Worm (Caenorhabditis elegans) whole organism, L4 larva: ENCODE data around the gene R06F6.12.

Experiments used
- D1046.2 ChIP-seq: fragments of 200-800 bp; sonication (Bioruptor generic); IDR thresholded peaks from 2 replicates; pipeline ENCODE4 v1.3.6; 2022; ENCODE audit warnings: missing genetic modification characterization, missing compliant biosample characterization
- T20F7.1 ChIP-seq: fragments of 200-800 bp; sonication (Bioruptor generic); optimal IDR thresholded peaks from 2 replicates; lab custom pipeline; 2018; ENCODE audit warnings: mild to moderate bottlenecking, missing genetic modification characterization, missing compliant biosample characterization
- Y105C5A.15 ChIP-seq: fragments of 200-800 bp; sonication (Bioruptor generic); IDR thresholded peaks from 2 replicates; pipeline ENCODE4 v1.3.6; 2022; ENCODE audit warnings: missing genetic modification characterization, missing compliant biosample characterization
- aly-2 ChIP-seq: sonication (generic microtip); optimal IDR thresholded peaks from 2 replicates; lab custom pipeline; 2018; ENCODE audit warnings: missing biosample characterization, missing genetic modification characterization
- ama-1 ChIP-seq: fragments of 150-350 bp; optimal IDR thresholded peaks from 2 replicates; lab custom pipeline; 2014; ENCODE audit warnings: inconsistent platforms, mixed read lengths
- ceh-28 ChIP-seq: fragments of 150-350 bp; optimal IDR thresholded peaks from 2 replicates; lab custom pipeline; 2014; ENCODE audit warnings: missing biosample characterization, missing genetic modification reagents, missing genetic modification characterization
- ceh-32 ChIP-seq: sonication (generic microtip); optimal IDR thresholded peaks from 2 replicates; lab custom pipeline; 2016; ENCODE audit warnings: mild to moderate bottlenecking, missing genetic modification characterization, missing compliant biosample characterization; ENCODE audit not compliant: poor library complexity
- ceh-44 ChIP-seq: fragments of 200-800 bp; sonication (Bioruptor generic); IDR thresholded peaks from 2 replicates; pipeline ENCODE4 v1.3.6; 2022; ENCODE audit warnings: missing genetic modification reagents, missing genetic modification characterization, missing compliant biosample characterization
- cey-2 ChIP-seq: sonication (generic microtip); optimal IDR thresholded peaks from 3 replicates; lab custom pipeline; 2017; ENCODE audit warnings: missing genetic modification characterization, mild to moderate bottlenecking, missing compliant biosample characterization, antibody characterized with exemption, borderline replicate concordance; ENCODE audit not compliant: insufficient read depth
- ctbp-1 ChIP-seq: fragments of 200-800 bp; sonication (Bioruptor generic); IDR thresholded peaks from 2 replicates; pipeline ENCODE4 v1.3.6; 2022; ENCODE audit warnings: missing genetic modification reagents, missing genetic modification characterization, missing compliant biosample characterization
- daf-16 ChIP-seq, 3 experiments: sonication (generic microtip); optimal IDR thresholded peaks; 2 replicates each; lab custom pipeline; 2016 to 2017; ENCODE audit warnings: missing genetic modification characterization in 3 of 3, missing genetic modification reagents in 3 of 3, mild to moderate bottlenecking in 2 of 3, missing compliant biosample characterization in 2 of 3, missing biosample characterization in 1 of 3, moderate library complexity in 1 of 3
- daf-19 ChIP-seq: fragments of 200-800 bp; sonication (Bioruptor generic); conservative IDR thresholded peaks from 2 replicates; pipeline ENCODE4 v1.3.6; 2022; ENCODE audit warnings: missing genetic modification characterization, missing compliant biosample characterization
- daf-8 ChIP-seq: fragments of 200-800 bp; sonication (Bioruptor generic); IDR thresholded peaks from 2 replicates; pipeline ENCODE4 v1.3.6; 2022; ENCODE audit warnings: missing genetic modification characterization, missing compliant biosample characterization
- dmd-6 ChIP-seq: fragments of 200-800 bp; sonication (Bioruptor generic); IDR thresholded peaks from 2 replicates; pipeline ENCODE4 v1.3.6; 2022; ENCODE audit warnings: missing genetic modification reagents, missing genetic modification characterization, missing compliant biosample characterization
- dpl-1 ChIP-seq: fragments of 150-350 bp; optimal IDR thresholded peaks from 2 replicates; lab custom pipeline; 2014; ENCODE audit warnings: missing biosample characterization, missing genetic modification reagents, missing genetic modification characterization
- duxl-1 ChIP-seq: sonication (generic microtip); optimal IDR thresholded peaks from 2 replicates; lab custom pipeline; 2016; ENCODE audit warnings: mild to moderate bottlenecking, missing genetic modification characterization, moderate library complexity, missing compliant biosample characterization; ENCODE audit not compliant: poor library complexity
- fkh-10 ChIP-seq: fragments of 150-350 bp; optimal IDR thresholded peaks from 2 replicates; lab custom pipeline; 2014; ENCODE audit warnings: missing biosample characterization, missing genetic modification reagents, missing genetic modification characterization
- fos-1 ChIP-seq: fragments of 150-350 bp; optimal IDR thresholded peaks from 2 replicates; lab custom pipeline; 2014; ENCODE audit warnings: missing biosample characterization, missing genetic modification characterization
- hif-1 ChIP-seq, 2 experiments: sonication (generic microtip); optimal IDR thresholded peaks; 2 replicates each; lab custom pipeline; 2016 to 2017; ENCODE audit warnings: missing compliant biosample characterization in 2 of 2, missing genetic modification characterization in 2 of 2, missing genetic modification reagents in 2 of 2, missing genotype in 2 of 2, mild to moderate bottlenecking in 1 of 2
- hlh-30 ChIP-seq: sonication (generic microtip); optimal IDR thresholded peaks from 2 replicates; lab custom pipeline; 2017; ENCODE audit warnings: antibody characterized with exemption, mild to moderate bottlenecking, missing genetic modification characterization, missing compliant biosample characterization; ENCODE audit not compliant: insufficient read depth
- jun-1 ChIP-seq: fragments of 150-350 bp; optimal IDR thresholded peaks from 2 replicates; lab custom pipeline; 2014; ENCODE audit warnings: missing biosample characterization, missing genetic modification reagents, missing genetic modification characterization
- lin-1 ChIP-seq: fragments of 200-800 bp; sonication (Bioruptor generic); IDR thresholded peaks from 2 replicates; pipeline ENCODE4 v1.3.6; 2022; ENCODE audit warnings: missing genetic modification reagents, missing genetic modification characterization, missing compliant biosample characterization
- lin-15B ChIP-seq: fragments of 150-350 bp; sonication (generic microtip); optimal IDR thresholded peaks from 3 replicates; lab custom pipeline; 2014; ENCODE audit warnings: missing biosample characterization, missing genetic modification characterization
- lin-29 ChIP-seq: fragments of 200-800 bp; sonication (Bioruptor generic); IDR thresholded peaks from 2 replicates; pipeline ENCODE4 v1.3.6; 2022; ENCODE audit warnings: missing genetic modification reagents, missing genetic modification characterization, missing compliant biosample characterization
- lin-38 ChIP-seq: fragments of 200-800 bp; sonication (Bioruptor generic); IDR thresholded peaks from 2 replicates; pipeline ENCODE4 v1.3.6; 2022; ENCODE audit warnings: missing genetic modification reagents, missing genetic modification characterization, missing compliant biosample characterization
- madf-5 ChIP-seq, 2 experiments: fragments of 200-800 bp; sonication (Bioruptor generic); IDR thresholded peaks; 2 replicates each; pipeline ENCODE4 v1.3.6; 2022; ENCODE audit warnings: missing compliant biosample characterization in 2 of 2, missing genetic modification characterization in 2 of 2
- madf-9 ChIP-seq: fragments of 200-800 bp; sonication (Bioruptor generic); conservative IDR thresholded peaks from 2 replicates; pipeline ENCODE4 v1.3.6; 2022; ENCODE audit warnings: missing genetic modification reagents, missing genetic modification characterization, missing compliant biosample characterization
- mdl-1 ChIP-seq, 2 experiments: fragments of 150-350 bp in 1 of 2; sonication (generic microtip) in 1 of 2; optimal IDR thresholded peaks; 2 replicates each; lab custom pipeline; 2014 to 2017; ENCODE audit warnings: missing biosample characterization in 2 of 2, missing genetic modification characterization in 2 of 2
- mep-1 ChIP-seq: fragments of 150-350 bp; sonication (generic microtip); optimal IDR thresholded peaks from 3 replicates; lab custom pipeline; 2014; ENCODE audit warnings: missing biosample characterization, missing genetic modification characterization
- mxl-2 ChIP-seq: fragments of 200-800 bp; sonication (Bioruptor generic); conservative IDR thresholded peaks from 2 replicates; pipeline ENCODE4 v1.3.6; 2022; ENCODE audit warnings: missing genetic modification reagents, missing genetic modification characterization, missing compliant biosample characterization
- mxl-3 ChIP-seq: fragments of 200-800 bp; sonication (Bioruptor generic); optimal IDR thresholded peaks from 2 replicates; lab custom pipeline; 2018; ENCODE audit warnings: mild to moderate bottlenecking, missing genetic modification characterization, missing compliant biosample characterization
- nhr-10 ChIP-seq: fragments of 150-350 bp; optimal IDR thresholded peaks from 2 replicates; lab custom pipeline; 2014; ENCODE audit warnings: missing biosample characterization, missing genetic modification characterization
- nhr-102 ChIP-seq: sonication (generic microtip); optimal IDR thresholded peaks from 2 replicates; lab custom pipeline; 2016; ENCODE audit warnings: mild to moderate bottlenecking, missing genetic modification characterization, moderate library complexity, missing compliant biosample characterization
- nhr-11 ChIP-seq: fragments of 150-350 bp; optimal IDR thresholded peaks from 2 replicates; lab custom pipeline; 2014; ENCODE audit warnings: missing biosample characterization, missing genetic modification characterization
- nhr-111 ChIP-seq: fragments of 200-800 bp; sonication (Bioruptor generic); optimal IDR thresholded peaks from 2 replicates; lab custom pipeline; 2018; ENCODE audit warnings: mild to moderate bottlenecking, missing genetic modification characterization, missing compliant biosample characterization
- nhr-25 ChIP-seq: sonication (generic microtip); optimal IDR thresholded peaks from 2 replicates; lab custom pipeline; 2017; ENCODE audit warnings: missing genetic modification characterization, mild to moderate bottlenecking, missing compliant biosample characterization, antibody characterized with exemption, moderate library complexity, borderline replicate concordance; ENCODE audit not compliant: insufficient read depth
- nhr-28 ChIP-seq: fragments of 150-350 bp; optimal IDR thresholded peaks from 2 replicates; lab custom pipeline; 2014; ENCODE audit warnings: missing biosample characterization, missing genetic modification characterization
- nhr-6 ChIP-seq: fragments of 150-350 bp; optimal IDR thresholded peaks from 2 replicates; lab custom pipeline; 2014; ENCODE audit warnings: missing biosample characterization, missing genetic modification characterization
- nhr-77 ChIP-seq: fragments of 150-350 bp; optimal IDR thresholded peaks from 2 replicates; lab custom pipeline; 2014; ENCODE audit warnings: missing biosample characterization, missing genetic modification characterization
- pha-4 ChIP-seq, 2 experiments: fragments of 150-350 bp in 1 of 2; fragments of 200-800 bp in 1 of 2; sonication (Bioruptor generic) in 1 of 2; IDR thresholded peaks in 1 of 2; optimal IDR thresholded peaks in 1 of 2; 2 replicates each; pipeline versions ENCODE4 v1.3.6 to Lab custom; 2014 to 2022; ENCODE audit warnings: missing genetic modification characterization in 2 of 2, missing genetic modification reagents in 2 of 2, missing biosample characterization in 1 of 2, missing compliant biosample characterization in 1 of 2
- php-3 ChIP-seq: fragments of 200-800 bp; sonication (Bioruptor generic); IDR thresholded peaks from 2 replicates; pipeline ENCODE4 v1.3.6; 2022; ENCODE audit warnings: missing genetic modification reagents, missing genetic modification characterization, missing compliant biosample characterization
- saeg-2 ChIP-seq: fragments of 200-800 bp; sonication (Bioruptor generic); IDR thresholded peaks from 2 replicates; pipeline ENCODE4 v1.3.6; 2022; ENCODE audit warnings: missing genetic modification reagents, missing genetic modification characterization, missing compliant biosample characterization
- set-16 ChIP-seq: fragments of 200-800 bp; sonication (Bioruptor generic); IDR thresholded peaks from 2 replicates; pipeline ENCODE4 v1.3.6; 2022; ENCODE audit warnings: missing genetic modification reagents, missing genetic modification characterization, missing compliant biosample characterization
- snpc-4 ChIP-seq: fragments of 150-350 bp; optimal IDR thresholded peaks from 2 replicates; lab custom pipeline; 2014; ENCODE audit warnings: missing biosample characterization, missing genetic modification characterization
- unc-130 ChIP-seq: sonication (generic microtip); optimal IDR thresholded peaks from 2 replicates; lab custom pipeline; 2016; ENCODE audit warnings: missing genetic modification reagents, missing genetic modification characterization, missing compliant biosample characterization
- unc-62 ChIP-seq, 3 experiments: fragments of 150-350 bp in 1 of 3; sonication (generic microtip); optimal IDR thresholded peaks in 2 of 3; peaks in 1 of 3; 1 replicate in 1 of 3; 2 replicates in 2 of 3; lab custom pipeline; 2014 to 2017; ENCODE audit warnings: missing biosample characterization in 3 of 3, missing genetic modification characterization in 3 of 3, missing genetic modification reagents in 3 of 3, missing genotype in 1 of 3
- zfp-3 ChIP-seq: fragments of 200-800 bp; sonication (Bioruptor generic); conservative IDR thresholded peaks from 2 replicates; pipeline ENCODE4 v1.3.6; 2022; ENCODE audit warnings: missing genetic modification reagents, missing genetic modification characterization, missing compliant biosample characterization
- zip-2 ChIP-seq: fragments of 150-350 bp; optimal IDR thresholded peaks from 2 replicates; lab custom pipeline; 2014; ENCODE audit warnings: missing biosample characterization, missing genetic modification characterization
- ztf-7 ChIP-seq: fragments of 150-350 bp; optimal IDR thresholded peaks from 2 replicates; lab custom pipeline; 2014; ENCODE audit warnings: missing biosample characterization, missing genetic modification characterization

Gene R06F6.12

DNA sequence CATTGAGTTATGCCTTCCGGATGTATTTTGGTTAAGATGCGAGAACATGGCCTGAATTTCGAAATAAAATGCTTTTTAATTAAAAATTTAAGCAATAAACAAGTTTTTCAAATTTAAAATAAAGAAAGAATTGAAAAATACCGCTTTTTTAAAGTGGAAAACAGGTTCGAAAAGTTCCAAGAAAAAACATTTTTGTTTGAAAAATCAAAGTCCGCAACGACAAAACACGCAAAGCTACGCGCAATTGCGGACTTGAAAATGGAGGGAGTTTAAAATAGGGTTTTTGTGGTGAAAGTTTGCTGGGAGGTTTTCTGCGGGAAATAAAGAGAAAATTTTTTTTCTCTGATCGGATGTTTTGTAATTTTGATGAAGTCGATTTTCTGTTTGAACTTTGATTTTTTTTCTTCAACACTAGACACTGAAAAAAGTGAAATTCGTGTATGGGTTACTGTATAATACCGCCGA lies 25.4 kb downstream of the R06F6.12 start, which contains the start of gene npp-19 (continued):
- 0 out of 2 replicates have a peak, but pooled peaks have one; percentile 51 for TF ChIP-seq pha-4 (GFP tag; IDR thresholded peaks at IDR 0.05; lab: Robert Waterston, UW)
- TF ChIP-seq pha-4 (tag; optimal IDR thresholded peaks at IDR 0.05; lab: Kevin White, UChicago), result peak; percentile 59
- no peak for TF ChIP-seq daf-19 (GFP tag; lab: Robert Waterston, UW)
- no peak for TF ChIP-seq nhr-111
- no peak for TF ChIP-seq hif-1 (tag; optimal IDR thresholded peaks at IDR 0.05; lab: Kevin White, UChicago)
- TF ChIP-seq mxl-3 (GFP tag; lab: Kevin White, UChicago), result no peak
- no peak for TF ChIP-seq madf-5 (GFP tag; IDR thresholded peaks at IDR 0.05; lab: Robert Waterston, UW)
- peak; percentile 57 for TF ChIP-seq mep-1 (tag; lab: Kevin White, UChicago)
- TF ChIP-seq dmd-6, result peak; percentile 35; the same call in 1 of the 2 replicates
- no peak for TF ChIP-seq jun-1 (tag; lab: Kevin White, UChicago)
- no peak for TF ChIP-seq lin-1 (GFP tag; lab: Robert Waterston, UW)
- TF ChIP-seq ama-1, result no peak
- no peak for TF ChIP-seq D1046.2 (GFP tag; lab: Robert Waterston, UW)
- TF ChIP-seq snpc-4 (tag; lab: Kevin White, UChicago), result no peak
- no peak for TF ChIP-seq mxl-2 (GFP tag; lab: Robert Waterston, UW)
- TF ChIP-seq daf-8, result no peak
- TF ChIP-seq nhr-77 (tag; lab: Kevin White, UChicago), result peak; percentile 35
- TF ChIP-seq nhr-102 (tag; lab: Kevin White, UChicago), result no peak
- TF ChIP-seq nhr-25 (tag; lab: Kevin White, UChicago), result no peak
- TF ChIP-seq nhr-28 (tag; lab: Kevin White, UChicago), result no peak
- TF ChIP-seq mdl-1 (tag; optimal IDR thresholded peaks at IDR 0.05; lab: Kevin White, UChicago), result no peak
- no peak for TF ChIP-seq nhr-10 (tag; lab: Kevin White, UChicago)
- no peak for TF ChIP-seq ztf-7 (tag; lab: Kevin White, UChicago)
- TF ChIP-seq duxl-1 (tag; lab: Kevin White, UChicago), result no peak
- no peak for TF ChIP-seq cey-2
- no peak for TF ChIP-seq unc-62 (GFP tag; optimal IDR thresholded peaks at IDR 0.05 in 1 of 2; lab: Kevin White, UChicago)
- TF ChIP-seq unc-62 (tag; optimal IDR thresholded peaks at IDR 0.05; lab: Kevin White, UChicago), result no peak
- TF ChIP-seq zip-2 (tag; lab: Kevin White, UChicago), result no peak
- no peak for TF ChIP-seq ceh-32
- peak; percentile 32 for TF ChIP-seq nhr-6 (tag; lab: Kevin White, UChicago)
- no peak for TF ChIP-seq fos-1 (tag; lab: Kevin White, UChicago)
- no peak for TF ChIP-seq ceh-44
- peak; percentile 63 for TF ChIP-seq T20F7.1
- TF ChIP-seq ceh-28 (tag; lab: Kevin White, UChicago), result no peak
- TF ChIP-seq lin-29, result no peak
- TF ChIP-seq set-16 (GFP tag; lab: Robert Waterston, UW), result no peak
- no peak for TF ChIP-seq lin-15B (tag; lab: Kevin White, UChicago)
- no peak for TF ChIP-seq fkh-10 (GFP tag; lab: Kevin White, UChicago)
- peak; percentile 74 for TF ChIP-seq lin-38 (GFP tag; lab: Robert Waterston, UW)
- TF ChIP-seq hlh-30 (tag; lab: Kevin White, UChicago), result peak; percentile 27
- TF ChIP-seq daf-16 (GFP tag; optimal IDR thresholded peaks at IDR 0.05; lab: Kevin White, UChicago), result no peak
- TF ChIP-seq daf-16 (tag; optimal IDR thresholded peaks at IDR 0.05; lab: Kevin White, UChicago), result no peak
- TF ChIP-seq dpl-1 (GFP tag; lab: Kevin White, UChicago), result peak; percentile 99
- TF ChIP-seq Y105C5A.15, result no peak
- TF ChIP-seq unc-130 (GFP tag; lab: Kevin White, UChicago), result no peak
- TF ChIP-seq zfp-3 (GFP tag; lab: Robert Waterston, UW), result no peak
- TF ChIP-seq saeg-2 (GFP tag; lab: Robert Waterston, UW), result no peak
- TF ChIP-seq php-3 (GFP tag; lab: Robert Waterston, UW), result no peak
- TF ChIP-seq aly-2, result no peak
- TF ChIP-seq madf-9, result no peak
- TF ChIP-seq nhr-11 (tag; lab: Kevin White, UChicago), result peak; percentile 14
- TF ChIP-seq ctbp-1 (GFP tag; lab: Robert Waterston, UW), result no peak
